Fruit fly (Drosophila melanogaster) whole organism, embryonic: ENCODE measurements around the gene Rtnl2.

Experiments
- ATbp ChIP-seq: fragments of 200-800 bp; sonication (Bioruptor generic); optimal IDR thresholded peaks from 2 replicates; lab custom pipeline; 2017; ENCODE audit warnings: missing biosample characterization, mild to moderate bottlenecking, missing genetic modification characterization, missing genetic modification reagents
- Abd-B ChIP-seq: fragments of 200-800 bp; sonication (Bioruptor generic); optimal IDR thresholded peaks from 2 replicates; lab custom pipeline; 2018; ENCODE audit warnings: missing biosample characterization, mild to moderate bottlenecking, missing genetic modification characterization, moderate library complexity
- Atf-2 ChIP-seq: fragments of 200-800 bp; sonication (Bioruptor generic); optimal IDR thresholded peaks from 2 replicates; lab custom pipeline; 2016; ENCODE audit warnings: missing biosample characterization, missing genetic modification characterization
- Atf6 ChIP-seq: fragments of 200-800 bp; sonication (Bioruptor generic); IDR thresholded peaks from 2 replicates; pipeline ENCODE4 v1.3.6; 2022; ENCODE audit warnings: missing biosample characterization, missing genetic modification characterization
- B-H1 ChIP-seq: fragments of 200-800 bp; sonication (Bioruptor generic); IDR thresholded peaks from 3 replicates; pipeline ENCODE4 v1.3.6; 2022; ENCODE audit warnings: missing biosample characterization, missing genetic modification characterization
- BtbVII ChIP-seq: fragments of 200-800 bp; sonication (Bioruptor generic); optimal IDR thresholded peaks from 3 replicates; lab custom pipeline; 2017; ENCODE audit warnings: missing biosample characterization, mild to moderate bottlenecking, missing genetic modification characterization
- C15 ChIP-seq: fragments of 200-800 bp; sonication (Bioruptor generic); IDR thresholded peaks from 3 replicates; pipeline ENCODE4 v1.3.6; 2022; ENCODE audit warnings: missing biosample characterization, missing genetic modification characterization
- CG10543 ChIP-seq: fragments of 200-800 bp; sonication (Bioruptor generic); optimal IDR thresholded peaks from 3 replicates; lab custom pipeline; 2017; ENCODE audit warnings: missing biosample characterization, mild to moderate bottlenecking, missing genetic modification characterization, moderate library complexity
- CG11398 ChIP-seq: fragments of 200-800 bp; sonication (Bioruptor generic); optimal IDR thresholded peaks from 2 replicates; lab custom pipeline; 2016; ENCODE audit warnings: missing biosample characterization, missing genetic modification characterization
- CG12219 ChIP-seq: fragments of 200-800 bp; sonication (Bioruptor generic); optimal IDR thresholded peaks from 3 replicates; lab custom pipeline; 2018; ENCODE audit warnings: missing biosample characterization, mild to moderate bottlenecking, missing genetic modification characterization
- CG13894 ChIP-seq: fragments of 200-800 bp; sonication (Bioruptor generic); optimal IDR thresholded peaks from 3 replicates; lab custom pipeline; 2018; ENCODE audit warnings: missing biosample characterization, mild to moderate bottlenecking, missing genetic modification characterization, moderate library complexity
- CG15073 ChIP-seq: fragments of 200-800 bp; sonication (Bioruptor generic); optimal IDR thresholded peaks from 2 replicates; lab custom pipeline; 2016; ENCODE audit warnings: missing biosample characterization, missing genetic modification characterization
- CG17612 ChIP-seq: fragments of 200-800 bp; sonication (Bioruptor generic); IDR thresholded peaks from 2 replicates; pipeline ENCODE4 v1.3.6; 2022; ENCODE audit warnings: missing biosample characterization, missing genetic modification characterization
- CG2202 ChIP-seq: fragments of 200-800 bp; sonication (Bioruptor generic); optimal IDR thresholded peaks from 2 replicates; lab custom pipeline; 2018; ENCODE audit warnings: missing biosample characterization, mild to moderate bottlenecking, missing genetic modification characterization
- CG30431 ChIP-seq: fragments of 200-800 bp; sonication (Bioruptor generic); optimal IDR thresholded peaks from 2 replicates; lab custom pipeline; 2017; ENCODE audit warnings: missing biosample characterization, missing genetic modification characterization
- CG32532 ChIP-seq: fragments of 200-800 bp; sonication (Bioruptor generic); IDR thresholded peaks from 2 replicates; pipeline ENCODE4 v1.3.6; 2022; ENCODE audit warnings: missing biosample characterization, missing genetic modification characterization
- CG33213 ChIP-seq: fragments of 200-800 bp; sonication (Bioruptor generic); optimal IDR thresholded peaks from 3 replicates; lab custom pipeline; 2016; ENCODE audit warnings: missing biosample characterization, missing genetic modification characterization
- CG4282 ChIP-seq: fragments of 200-800 bp; sonication (Bioruptor generic); optimal IDR thresholded peaks from 2 replicates; lab custom pipeline; 2016; ENCODE audit warnings: missing biosample characterization, missing genetic modification characterization
- CG6175 ChIP-seq: fragments of 200-800 bp; sonication (Bioruptor generic); IDR thresholded peaks from 3 replicates; pipeline ENCODE4 v1.3.6; 2022; ENCODE audit warnings: missing biosample characterization, missing genetic modification characterization
- CG6683 ChIP-seq: fragments of 200-800 bp; sonication (Bioruptor generic); optimal IDR thresholded peaks from 2 replicates; lab custom pipeline; 2017; ENCODE audit warnings: missing biosample characterization, mild to moderate bottlenecking, missing genetic modification characterization, missing genetic modification reagents
- CG6813 ChIP-seq: fragments of 200-800 bp; sonication (Bioruptor generic); optimal IDR thresholded peaks from 2 replicates; lab custom pipeline; 2017; ENCODE audit warnings: missing biosample characterization, missing genetic modification characterization, mild to moderate bottlenecking, moderate library complexity, missing genetic modification reagents
- CG9215 ChIP-seq: fragments of 200-800 bp; sonication (Bioruptor generic); IDR thresholded peaks from 2 replicates; pipeline ENCODE4 v1.3.6; 2022; ENCODE audit warnings: missing biosample characterization, missing genetic modification characterization
- CG9876 ChIP-seq: fragments of 200-800 bp; sonication (Bioruptor generic); optimal IDR thresholded peaks from 2 replicates; lab custom pipeline; 2016; ENCODE audit warnings: missing biosample characterization, missing genetic modification characterization
- Eip74EF ChIP-seq, 2 experiments: fragments of 200-800 bp in 1 of 2; fragments of >200 bp in 1 of 2; sonication (Bioruptor generic) in 1 of 2; optimal IDR thresholded peaks; 2 replicates each; lab custom pipeline; 2017 to 2019; ENCODE audit warnings: missing biosample characterization in 2 of 2, missing genetic modification characterization in 2 of 2, mild to moderate bottlenecking in 1 of 2, moderate library complexity in 1 of 2
- Ets97D ChIP-seq: fragments of 200-800 bp; sonication (Bioruptor generic); optimal IDR thresholded peaks from 3 replicates; lab custom pipeline; 2016; ENCODE audit warnings: missing biosample characterization, missing genetic modification characterization
- Gsc ChIP-seq: fragments of 200-800 bp; sonication (Bioruptor generic); IDR thresholded peaks from 2 replicates; pipeline ENCODE4 v1.3.6; 2022; ENCODE audit warnings: missing biosample characterization, missing genetic modification characterization
- Gug ChIP-seq: fragments of 200-800 bp; sonication (Bioruptor generic); IDR thresholded peaks from 4 replicates; pipeline ENCODE4 v1.3.6; 2022; ENCODE audit warnings: missing biosample characterization, missing genetic modification characterization
- Hr3 ChIP-seq: fragments of 200-800 bp; sonication (Bioruptor generic); optimal IDR thresholded peaks from 3 replicates; lab custom pipeline; 2016; ENCODE audit warnings: missing biosample characterization, missing genetic modification characterization
- Jarid2 ChIP-seq: fragments of 200-800 bp; sonication (Bioruptor generic); optimal IDR thresholded peaks from 3 replicates; lab custom pipeline; 2017; ENCODE audit warnings: mild to moderate bottlenecking, missing biosample characterization, missing genetic modification reagents, missing genetic modification characterization
- MTF-1 ChIP-seq: fragments of 200-800 bp; sonication (Bioruptor generic); optimal IDR thresholded peaks from 2 replicates; lab custom pipeline; 2018; ENCODE audit warnings: missing biosample characterization, mild to moderate bottlenecking, missing genetic modification characterization, borderline replicate concordance
- Max ChIP-seq: fragments of 200-800 bp; sonication (Bioruptor generic); optimal IDR thresholded peaks from 2 replicates; lab custom pipeline; 2016; ENCODE audit warnings: missing biosample characterization, mild to moderate bottlenecking, missing genetic modification characterization
- Med ChIP-seq: fragments of 200-800 bp; sonication (Bioruptor generic); peaks from one replicate; lab custom pipeline; 2016; ENCODE audit warnings: missing biosample characterization, missing genetic modification characterization, mild to moderate bottlenecking, inconsistent platforms, moderate library complexity
- NFAT ChIP-seq: fragments of 200-800 bp; sonication (Bioruptor generic); IDR thresholded peaks from 2 replicates; pipeline ENCODE4 v1.3.6; 2022; ENCODE audit warnings: missing biosample characterization, missing genetic modification characterization
- Poxn ChIP-seq: fragments of 200-800 bp; sonication (Bioruptor generic); IDR thresholded peaks from 2 replicates; pipeline ENCODE4 v1.3.6; 2022; ENCODE audit warnings: missing biosample characterization, missing genetic modification characterization
- Usf ChIP-seq: fragments of 200-800 bp; sonication (Bioruptor generic); optimal IDR thresholded peaks from 2 replicates; lab custom pipeline; 2017; ENCODE audit warnings: missing genotype, missing biosample characterization, missing genetic modification characterization
- Xbp1 ChIP-seq: fragments of 200-800 bp; sonication (Bioruptor generic); optimal IDR thresholded peaks from 3 replicates; lab custom pipeline; 2016; ENCODE audit warnings: missing biosample characterization, mild to moderate bottlenecking, missing genetic modification characterization
- aop ChIP-seq: fragments of 200-800 bp; sonication (Bioruptor generic); IDR thresholded peaks from 2 replicates; pipeline ENCODE4 v1.3.6; 2022; ENCODE audit warnings: missing biosample characterization, missing genetic modification characterization
- chn ChIP-seq: fragments of 200-800 bp; sonication (Bioruptor generic); optimal IDR thresholded peaks from 2 replicates; lab custom pipeline; 2016; ENCODE audit warnings: missing biosample characterization, missing genetic modification characterization
- crc ChIP-seq: fragments of 200-800 bp; sonication (Bioruptor generic); optimal IDR thresholded peaks from 2 replicates; lab custom pipeline; 2016; ENCODE audit warnings: missing biosample characterization, missing genetic modification characterization
- dmrt99B ChIP-seq: fragments of 200-800 bp; sonication (Bioruptor generic); optimal IDR thresholded peaks from 2 replicates; lab custom pipeline; 2018; ENCODE audit warnings: missing biosample characterization, mild to moderate bottlenecking, missing genetic modification characterization, moderate library complexity
- esg ChIP-seq: fragments of 200-800 bp; sonication (Bioruptor generic); conservative IDR thresholded peaks from 2 replicates; pipeline ENCODE4 v1.3.6; 2022; ENCODE audit warnings: missing biosample characterization, missing genetic modification characterization
- lab ChIP-seq: fragments of 200-800 bp; sonication (Bioruptor generic); optimal IDR thresholded peaks from 3 replicates; lab custom pipeline; 2017; ENCODE audit warnings: missing biosample characterization, missing genetic modification characterization, mild to moderate bottlenecking, moderate library complexity, missing genetic modification reagents
- mirr ChIP-seq: fragments of 200-800 bp; sonication (Bioruptor generic); optimal IDR thresholded peaks from 3 replicates; lab custom pipeline; 2018; ENCODE audit warnings: missing biosample characterization, mild to moderate bottlenecking, missing genetic modification characterization
- nerfin-2 ChIP-seq: fragments of 200-800 bp; sonication (Bioruptor generic); IDR thresholded peaks from 2 replicates; pipeline ENCODE4 v1.3.6; 2022; ENCODE audit warnings: missing biosample characterization, missing genetic modification characterization; ENCODE audit not compliant: partially characterized antibody
- phol ChIP-seq: fragments of 200-800 bp; sonication (Bioruptor generic); optimal IDR thresholded peaks from 3 replicates; lab custom pipeline; 2018; ENCODE audit warnings: missing biosample characterization, mild to moderate bottlenecking, missing genetic modification characterization, moderate library complexity
- scrt ChIP-seq: fragments of 200-800 bp; sonication (Bioruptor generic); optimal IDR thresholded peaks from 2 replicates; lab custom pipeline; 2018; ENCODE audit warnings: missing biosample characterization, mild to moderate bottlenecking, missing genetic modification characterization, moderate library complexity
- slp2 ChIP-seq: fragments of 200-800 bp; sonication (Bioruptor generic); optimal IDR thresholded peaks from 2 replicates; lab custom pipeline; 2016; ENCODE audit warnings: missing biosample characterization, missing genetic modification characterization
- stwl ChIP-seq: fragments of 200-800 bp; sonication (Bioruptor generic); optimal IDR thresholded peaks from 3 replicates; lab custom pipeline; 2018; ENCODE audit warnings: missing biosample characterization, mild to moderate bottlenecking, missing genetic modification characterization, moderate library complexity
- sug ChIP-seq: fragments of 200-800 bp; optimal IDR thresholded peaks from 2 replicates; lab custom pipeline; 2019; ENCODE audit warnings: missing biosample characterization, mild to moderate bottlenecking, missing genetic modification characterization, moderate library complexity
- tio ChIP-seq: fragments of 200-800 bp; sonication (Bioruptor generic); optimal IDR thresholded peaks from 2 replicates; lab custom pipeline; 2017; ENCODE audit warnings: missing biosample characterization, missing genetic modification characterization, inconsistent platforms
- trem ChIP-seq: fragments of 200-800 bp; optimal IDR thresholded peaks from 3 replicates; lab custom pipeline; 2019; ENCODE audit warnings: missing biosample characterization, mild to moderate bottlenecking, missing genetic modification characterization, moderate library complexity
- zf30C ChIP-seq: fragments of 200-800 bp; sonication (Bioruptor generic); optimal IDR thresholded peaks from 3 replicates; lab custom pipeline; 2018; ENCODE audit warnings: missing biosample characterization, mild to moderate bottlenecking, missing genetic modification characterization

Gene Rtnl2

dm6 chr3R:7524160-7524559 lies 5.9 kb downstream of the Rtnl2 start (continued):
- TF ChIP-seq Poxn (no peak), tio (GFP tag; lab: Kevin White, UChicago) (no peak), scrt (GFP tag; lab: Kevin White, UChicago) (peak; percentile 8), Max (GFP tag; lab: Kevin White, UChicago) (no peak), CG32532 (no peak), CG9876 (GFP tag; lab: Kevin White, UChicago) (no peak), CG13894 (tag; lab: Kevin White, UChicago) (peak; percentile 86), CG11398 (GFP tag; lab: Kevin White, UChicago) (no peak), Abd-B (GFP tag; lab: Kevin White, UChicago) (no peak), CG2202 (tag; lab: Kevin White, UChicago) (no peak), Ets97D (GFP tag; lab: Kevin White, UChicago) (no peak), CG17612 (GFP tag; lab: Robert Waterston, UW) (no peak), Xbp1 (no peak), CG33213 (GFP tag; lab: Kevin White, UChicago) (no peak), CG6683 (GFP tag; lab: Kevin White, UChicago) (no peak), trem (tag; lab: Kevin White, UChicago) (no peak), MTF-1 (no peak), Jarid2 (GFP tag; lab: Kevin White, UChicago) (no peak), nerfin-2 (GFP tag; lab: Robert Waterston, UW) (no peak), dmrt99B (no peak), stwl (tag; lab: Kevin White, UChicago) (no peak), CG6175 (no peak), CG4282 (GFP tag; lab: Kevin White, UChicago) (no peak), Atf-2 (GFP tag; lab: Kevin White, UChicago) (no peak), Gsc (GFP tag; lab: Robert Waterston, UW) (no peak), CG30431 (GFP tag; lab: Kevin White, UChicago) (no peak), CG10543 (GFP tag; lab: Kevin White, UChicago) (peak; percentile 58), crc (GFP tag; lab: Kevin White, UChicago) (no peak), zf30C (GFP tag; lab: Kevin White, UChicago) (no peak), NFAT (GFP tag; lab: Robert Waterston, UW) (no peak), C15 (GFP tag; lab: Robert Waterston, UW) (no peak), Hr3 (GFP tag; lab: Kevin White, UChicago) (no peak), lab (peak; percentile 59), CG9215 (GFP tag; lab: Robert Waterston, UW) (no peak), sug (tag; lab: Kevin White, UChicago) (peak; percentile 63), mirr (GFP tag; lab: Kevin White, UChicago) (peak; percentile 37), CG15073 (GFP tag; lab: Kevin White, UChicago) (no peak), B-H1 (GFP tag; lab: Robert Waterston, UW) (no peak), Usf (GFP tag; lab: Kevin White, UChicago) (no peak), esg (GFP tag; lab: Robert Waterston, UW) (no peak), Gug (GFP tag; lab: Robert Waterston, UW) (no peak), Atf6 (GFP tag; lab: Robert Waterston, UW) (no peak), ATbp (no peak), aop (no peak), Eip74EF (GFP tag; optimal IDR thresholded peaks at IDR 0.05; lab: Kevin White, UChicago) (no peak), BtbVII (GFP tag; lab: Kevin White, UChicago) (no peak), CG12219 (no peak), phol (tag; lab: Kevin White, UChicago) (no peak), Med (GFP tag; lab: Kevin White, UChicago) (peak; percentile 58), chn (GFP tag; lab: Kevin White, UChicago) (no peak), slp2 (no peak), CG6813 (GFP tag; lab: Kevin White, UChicago) (peak; percentile 40)
